Fruit fly (Drosophila melanogaster) whole organism, pupa: ENCODE measurements around the gene CG13085.

Source experiments
- CG10348 ChIP-seq: fragments of 200-800 bp; sonication (Bioruptor generic); IDR thresholded peaks from 2 replicates; pipeline ENCODE4 v1.3.6; 2022; ENCODE audit warnings: missing biosample characterization, missing genetic modification characterization
- CG12605 ChIP-seq: fragments of 200-800 bp; sonication (Bioruptor generic); IDR thresholded peaks from 2 replicates; pipeline ENCODE4 v1.3.6; 2022; ENCODE audit warnings: missing biosample characterization, missing genetic modification characterization
- CG13204 ChIP-seq: fragments of 200-800 bp; sonication (Bioruptor generic); optimal IDR thresholded peaks from 2 replicates; lab custom pipeline; 2018; ENCODE audit warnings: missing biosample characterization, mild to moderate bottlenecking, missing genetic modification characterization, moderate library complexity
- CG14655 ChIP-seq: fragments of 200-800 bp; sonication (Bioruptor generic); optimal IDR thresholded peaks from 3 replicates; lab custom pipeline; 2017; ENCODE audit warnings: mild to moderate bottlenecking, missing biosample characterization, missing genetic modification reagents, missing genetic modification characterization
- CG15710 ChIP-seq: fragments of 200-800 bp; sonication (Bioruptor generic); optimal IDR thresholded peaks from 2 replicates; lab custom pipeline; 2018; ENCODE audit warnings: missing biosample characterization, mild to moderate bottlenecking, missing genetic modification characterization, moderate library complexity
- CG17806 ChIP-seq: fragments of 200-800 bp; sonication (Bioruptor generic); optimal IDR thresholded peaks from 2 replicates; lab custom pipeline; 2018; ENCODE audit warnings: missing biosample characterization, mild to moderate bottlenecking, missing genetic modification characterization, moderate library complexity
- CG8159 ChIP-seq: fragments of 200-800 bp; sonication (Bioruptor generic); optimal IDR thresholded peaks from 3 replicates; lab custom pipeline; 2018; ENCODE audit warnings: missing biosample characterization, mild to moderate bottlenecking, missing genetic modification characterization, moderate library complexity
- Ets98B ChIP-seq: fragments of 200-800 bp; sonication (Bioruptor generic); IDR thresholded peaks from 2 replicates; pipeline ENCODE4 v1.3.6; 2022; ENCODE audit warnings: missing biosample characterization, missing genetic modification characterization
- Pif1A ChIP-seq: fragments of 200-800 bp; sonication (Bioruptor generic); optimal IDR thresholded peaks from 3 replicates; lab custom pipeline; 2016; ENCODE audit warnings: missing biosample characterization, missing genetic modification characterization
- Pif1B ChIP-seq: fragments of 200-800 bp; sonication (Bioruptor generic); optimal IDR thresholded peaks from 3 replicates; lab custom pipeline; 2016; ENCODE audit warnings: missing biosample characterization, missing genetic modification characterization
- gl ChIP-seq: fragments of 200-800 bp; sonication (Bioruptor generic); optimal IDR thresholded peaks from 2 replicates; lab custom pipeline; 2018; ENCODE audit warnings: missing biosample characterization, mild to moderate bottlenecking, missing genetic modification characterization

DNA sequence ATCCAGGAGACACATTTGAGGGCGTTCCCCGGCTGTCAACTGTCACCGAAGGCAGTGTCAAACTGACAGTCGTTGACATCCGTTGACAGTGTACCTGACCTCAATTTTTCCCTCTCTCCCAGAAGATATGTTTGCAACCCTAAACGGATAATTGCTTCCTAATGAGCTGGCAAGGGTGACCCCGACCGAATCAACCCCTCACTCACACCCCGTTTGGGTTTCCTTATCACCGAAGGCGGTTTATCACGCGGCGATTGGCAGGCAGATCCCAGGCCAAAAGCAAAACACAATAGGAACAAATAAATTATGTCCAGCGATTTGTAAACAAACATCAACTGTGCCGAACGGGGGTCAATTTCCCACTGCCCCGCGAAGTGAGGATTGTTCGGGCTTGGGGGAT lies 35.6 kb downstream of the CG13085 start:
- no peak for TF ChIP-seq CG10348 (GFP tag; lab: Robert Waterston, UW)
- no peak for TF ChIP-seq CG13204 (GFP tag; lab: Kevin White, UChicago)
- TF ChIP-seq Pif1B (GFP tag; lab: Kevin White, UChicago), result no peak
- TF ChIP-seq CG14655 (GFP tag; lab: Kevin White, UChicago), result no peak
- TF ChIP-seq CG8159, result no peak
- no peak for TF ChIP-seq CG17806 (tag; lab: Kevin White, UChicago)
- TF ChIP-seq CG12605 (GFP tag; lab: Robert Waterston, UW), result no peak
- TF ChIP-seq Ets98B, result no peak
- no peak for TF ChIP-seq gl (tag; lab: Kevin White, UChicago)
- TF ChIP-seq CG15710 (tag; lab: Kevin White, UChicago), result no peak
- no peak for TF ChIP-seq Pif1A (GFP tag; lab: Kevin White, UChicago)
